Fruit fly (Drosophila melanogaster) whole organism, wandering third instar larva: ENCODE data around the gene CG13801.

Source experiments
- Abd-B ChIP-seq: fragments of >200 bp; optimal IDR thresholded peaks from 2 replicates; lab custom pipeline; 2017; ENCODE audit warnings: missing biosample characterization, missing genetic modification characterization
- CG32264 ChIP-seq: fragments of 200-800 bp; sonication (Bioruptor generic); optimal IDR thresholded peaks from 2 replicates; lab custom pipeline; 2016; ENCODE audit warnings: missing biosample characterization, missing genetic modification characterization
- CG9705 ChIP-seq: fragments of 200-800 bp; sonication (Bioruptor generic); optimal IDR thresholded peaks from 2 replicates; lab custom pipeline; 2018; ENCODE audit warnings: missing biosample characterization, mild to moderate bottlenecking, missing genetic modification characterization
- CrebA ChIP-seq: fragments of 200-800 bp; sonication (Bioruptor generic); optimal IDR thresholded peaks from 2 replicates; lab custom pipeline; 2016; ENCODE audit warnings: missing biosample characterization, mild to moderate bottlenecking, missing genetic modification characterization, borderline replicate concordance
- Dfd ChIP-seq: fragments of >200 bp; optimal IDR thresholded peaks from 2 replicates; lab custom pipeline; 2017; ENCODE audit warnings: missing biosample characterization, missing genetic modification characterization
- Dif ChIP-seq: fragments of 200-275, 200-300 bp; sonication (Bioruptor generic); optimal IDR thresholded peaks from 2 replicates; lab custom pipeline; 2018; ENCODE audit warnings: missing biosample characterization, missing genetic modification characterization; ENCODE audit not compliant: partially characterized antibody
- GATAd ChIP-seq: sonication (Bioruptor generic); optimal IDR thresholded peaks from 2 replicates; lab custom pipeline; 2016; ENCODE audit warnings: missing biosample characterization, missing genetic modification characterization
- HLH106 ChIP-seq: fragments of 200-800 bp; optimal IDR thresholded peaks from 3 replicates; lab custom pipeline; 2019; ENCODE audit warnings: missing biosample characterization, mild to moderate bottlenecking, missing genetic modification characterization, moderate library complexity
- Hnf4 ChIP-seq: fragments of 200-800 bp; sonication (Bioruptor generic); optimal IDR thresholded peaks from 2 replicates; lab custom pipeline; 2016; ENCODE audit warnings: missing biosample characterization, mild to moderate bottlenecking, missing genetic modification characterization
- Hr78 ChIP-seq: fragments of >200 bp; optimal IDR thresholded peaks from 2 replicates; lab custom pipeline; 2017; ENCODE audit warnings: missing biosample characterization, missing genetic modification characterization
- Hr83 ChIP-seq: fragments of 200-300 bp; sonication (Bioruptor generic); optimal IDR thresholded peaks from 2 replicates; lab custom pipeline; 2016; ENCODE audit warnings: missing biosample characterization, mild to moderate bottlenecking, missing genetic modification characterization, moderate library complexity; ENCODE audit not compliant: poor library complexity, severe bottlenecking
- Jra ChIP-seq: sonication (Bioruptor generic); optimal IDR thresholded peaks from 2 replicates; lab custom pipeline; 2016; ENCODE audit warnings: missing biosample characterization, missing genetic modification characterization
- Mio ChIP-seq: sonication (Bioruptor generic); optimal IDR thresholded peaks from 2 replicates; lab custom pipeline; 2016; ENCODE audit warnings: missing biosample characterization, missing genetic modification characterization
- Myc ChIP-seq: fragments of >200 bp; optimal IDR thresholded peaks from 2 replicates; lab custom pipeline; 2017
- N ChIP-seq: fragments of >200 bp; optimal IDR thresholded peaks from 2 replicates; lab custom pipeline; 2018; ENCODE audit warnings: missing biosample characterization, missing external identifiers, missing genetic modification characterization
- OdsH ChIP-seq: fragments of 200-800 bp; sonication (Bioruptor generic); optimal IDR thresholded peaks from 2 replicates; lab custom pipeline; 2016; ENCODE audit warnings: missing biosample characterization, mild to moderate bottlenecking, missing genetic modification characterization
- Rel ChIP-seq, 2 experiments: fragments of 200-800 bp; sonication (Bioruptor generic) in 1 of 2; optimal IDR thresholded peaks; 2 replicates in 1 of 2; 3 replicates in 1 of 2; lab custom pipeline; 2016 to 2019; ENCODE audit warnings: mild to moderate bottlenecking in 2 of 2, missing biosample characterization in 2 of 2, missing genetic modification characterization in 2 of 2, moderate library complexity in 1 of 2
- Sp1 ChIP-seq: fragments of 200-800 bp; sonication (Bioruptor generic); optimal IDR thresholded peaks from 3 replicates; lab custom pipeline; 2019; ENCODE audit warnings: missing biosample characterization, mild to moderate bottlenecking, missing genetic modification characterization, moderate library complexity
- Vsx2 ChIP-seq: fragments of 200-300, 225-300 bp; sonication (Bioruptor generic); optimal IDR thresholded peaks from 2 replicates; lab custom pipeline; 2018; ENCODE audit warnings: missing biosample characterization, missing genetic modification characterization; ENCODE audit not compliant: partially characterized antibody
- br ChIP-seq: fragments of 200-800 bp; sonication (Bioruptor generic); optimal IDR thresholded peaks from 2 replicates; lab custom pipeline; 2016; ENCODE audit warnings: missing biosample characterization, missing genetic modification characterization
- brk ChIP-seq: fragments of 200-800 bp; sonication (Bioruptor generic); optimal IDR thresholded peaks from 2 replicates; lab custom pipeline; 2016; ENCODE audit warnings: missing biosample characterization, mild to moderate bottlenecking, missing genetic modification characterization
- dl ChIP-seq, 2 experiments: fragments of 175-275, 200-275 bp in 1 of 2; fragments of 200-275 bp in 1 of 2; sonication (Bioruptor generic); optimal IDR thresholded peaks; lab custom pipeline; 2018; ENCODE audit warnings: mild to moderate bottlenecking in 2 of 2, missing biosample characterization in 2 of 2, missing genetic modification characterization in 2 of 2, moderate library complexity in 2 of 2; ENCODE audit not compliant: partially characterized antibody in 2 of 2, insufficient read depth in 1 of 2
- dmrt93B ChIP-seq: fragments of 200-800 bp; sonication (Bioruptor generic); optimal IDR thresholded peaks from 2 replicates; lab custom pipeline; 2018; ENCODE audit warnings: missing biosample characterization, mild to moderate bottlenecking, missing genetic modification characterization
- dsf ChIP-seq: sonication (Bioruptor generic); optimal IDR thresholded peaks from 2 replicates; lab custom pipeline; 2016; ENCODE audit warnings: missing biosample characterization, missing genetic modification characterization, borderline replicate concordance
- ey ChIP-seq: fragments of 200-800 bp; sonication (Bioruptor generic); optimal IDR thresholded peaks from 2 replicates; lab custom pipeline; 2016; ENCODE audit warnings: missing biosample characterization, missing genetic modification characterization
- foxo ChIP-seq, 2 experiments: fragments of 200-800 bp; sonication (Bioruptor generic); optimal IDR thresholded peaks; 2 replicates in 1 of 2; 3 replicates in 1 of 2; lab custom pipeline; 2016 to 2017; ENCODE audit warnings: missing biosample characterization in 2 of 2, missing genetic modification characterization in 2 of 2
- fru ChIP-seq: fragments of 200-800 bp; sonication (Bioruptor generic); optimal IDR thresholded peaks from 3 replicates; lab custom pipeline; 2016; ENCODE audit warnings: missing biosample characterization, mild to moderate bottlenecking, missing genetic modification characterization
- h ChIP-seq: fragments of 200-800 bp; sonication (Bioruptor generic); optimal IDR thresholded peaks from 3 replicates; lab custom pipeline; 2016; ENCODE audit warnings: missing biosample characterization, mild to moderate bottlenecking, missing genetic modification characterization
- jim ChIP-seq: fragments of 175-275, 200-325 bp; sonication (Bioruptor generic); optimal IDR thresholded peaks from 2 replicates; lab custom pipeline; 2016; ENCODE audit warnings: missing biosample characterization, mild to moderate bottlenecking, missing genetic modification characterization
- lola ChIP-seq: fragments of >200 bp; optimal IDR thresholded peaks from 2 replicates; lab custom pipeline; 2017; ENCODE audit warnings: missing biosample characterization, missing genetic modification characterization
- pan ChIP-seq: fragments of >200 bp; optimal IDR thresholded peaks from 2 replicates; lab custom pipeline; 2017
- psq ChIP-seq: fragments of 200-800 bp; sonication (Bioruptor generic); optimal IDR thresholded peaks from 3 replicates; lab custom pipeline; 2017; ENCODE audit warnings: missing biosample characterization, mild to moderate bottlenecking, missing genetic modification characterization, moderate library complexity
- rgr ChIP-seq: fragments of 200-800 bp; sonication (Bioruptor generic); optimal IDR thresholded peaks from 3 replicates; lab custom pipeline; 2016; ENCODE audit warnings: missing biosample characterization, mild to moderate bottlenecking, missing genetic modification characterization
- sage ChIP-seq: fragments of 200-800 bp; sonication (Bioruptor generic); optimal IDR thresholded peaks from 2 replicates; lab custom pipeline; 2016; ENCODE audit warnings: missing biosample characterization, mild to moderate bottlenecking, missing genetic modification characterization
- sv ChIP-seq: fragments of 200-800 bp; sonication (Bioruptor generic); optimal IDR thresholded peaks from 3 replicates; lab custom pipeline; 2016; ENCODE audit warnings: missing biosample characterization, missing genetic modification characterization
- tai ChIP-seq: sonication (Bioruptor generic); optimal IDR thresholded peaks from 2 replicates; lab custom pipeline; 2016; ENCODE audit warnings: missing biosample characterization, missing genetic modification characterization
- usp ChIP-seq: fragments of >200 bp; optimal IDR thresholded peaks from 2 replicates; lab custom pipeline; 2017; ENCODE audit warnings: missing biosample characterization, missing genetic modification characterization
- woc ChIP-seq: sonication (Bioruptor generic); optimal IDR thresholded peaks from 2 replicates; lab custom pipeline; 2016; ENCODE audit warnings: missing biosample characterization, mild to moderate bottlenecking, missing genetic modification characterization

CG13801 gene

dm6 chr3L:2373421-2374043 is 13.2 kb downstream of the CG13801 start, which contains the start of the genes mRpL23 and CG9004:
TSS of gene mRpL23 (minus strand) at chr3L:2373704.
TSS of gene CG9004 (plus strand) at chr3L:2373728.
- no peak for TF ChIP-seq N
- no peak for TF ChIP-seq lola
- peak; percentile 97 for TF ChIP-seq Dfd (GFP tag; lab: Kevin White, UChicago)
- peak; percentile 99 for TF ChIP-seq sv (GFP tag; lab: Kevin White, UChicago)
- TF ChIP-seq fru (GFP tag; lab: Kevin White, UChicago): peak; percentile 99
- TF ChIP-seq HLH106 (tag; lab: Kevin White, UChicago): peak; percentile 99
- TF ChIP-seq GATAd: peak; percentile 98
- TF ChIP-seq psq (GFP tag; lab: Kevin White, UChicago): peak; percentile 98
- TF ChIP-seq Rel (GFP tag; optimal IDR thresholded peaks at IDR 0.05; lab: Kevin White, UChicago): peak; percentile 87
- TF ChIP-seq Rel (tag; optimal IDR thresholded peaks at IDR 0.05; lab: Kevin White, UChicago): peak; percentile 91
- peak; percentile 99 for TF ChIP-seq ey (GFP tag; lab: Kevin White, UChicago)
- TF ChIP-seq Hr83 (GFP tag; lab: Kevin White, UChicago): peak; percentile 96
- peak; percentile 99 for TF ChIP-seq br (GFP tag; lab: Kevin White, UChicago)
- peak; percentile 91 for TF ChIP-seq jim (GFP tag; lab: Kevin White, UChicago)
- peak; percentile 99 for TF ChIP-seq Sp1 (GFP tag; lab: Kevin White, UChicago)
- no peak for TF ChIP-seq Abd-B (GFP tag; lab: Kevin White, UChicago)
- peak; percentile 97 for TF ChIP-seq dsf (GFP tag; lab: Kevin White, UChicago)
- TF ChIP-seq woc (GFP tag; lab: Kevin White, UChicago): peak; percentile 96
- no peak for TF ChIP-seq Dif (GFP tag; lab: Kevin White, UChicago)
- TF ChIP-seq Hr78 (GFP tag; lab: Kevin White, UChicago): no peak
- TF ChIP-seq Myc: peak; percentile 37
- no peak for TF ChIP-seq CrebA (GFP tag; lab: Kevin White, UChicago)
- peak; percentile 99 for TF ChIP-seq Hnf4 (GFP tag; lab: Kevin White, UChicago)
- TF ChIP-seq pan: no peak
- no peak for TF ChIP-seq usp (GFP tag; lab: Kevin White, UChicago)
- TF ChIP-seq rgr: peak; percentile 100
- peak; percentile 99 for TF ChIP-seq OdsH (GFP tag; lab: Kevin White, UChicago)
- no peak for TF ChIP-seq dl (GFP tag; optimal IDR thresholded peaks at IDR 0.05; lab: Kevin White, UChicago; ENCODE audit: insufficient read depth in 1 of 2, partially characterized antibody in 2 of 2)
- peak; percentile 98 for TF ChIP-seq CG9705
- peak; percentile 98 for TF ChIP-seq Jra (GFP tag; lab: Kevin White, UChicago)
- TF ChIP-seq dmrt93B: peak; percentile 99
- peak; percentile 100 for TF ChIP-seq h (GFP tag; lab: Kevin White, UChicago)
- TF ChIP-seq CG32264 (GFP tag; lab: Kevin White, UChicago): peak; percentile 97
- no peak for TF ChIP-seq tai (GFP tag; lab: Kevin White, UChicago)
- TF ChIP-seq foxo (GFP tag; optimal IDR thresholded peaks at IDR 0.05; lab: Kevin White, UChicago): peak; percentile 91 to 99
- no peak for TF ChIP-seq Vsx2 (GFP tag; lab: Kevin White, UChicago)
- peak; percentile 97 for TF ChIP-seq sage (GFP tag; lab: Kevin White, UChicago)
- peak; percentile 98 for TF ChIP-seq brk (GFP tag; lab: Kevin White, UChicago)
- TF ChIP-seq Mio: peak; percentile 92

- TF ChIP-seq woc (GFP tag; lab: Kevin White, UChicago): no peak
- no peak for TF ChIP-seq Hr78 (GFP tag; lab: Kevin White, UChicago)
- no peak for TF ChIP-seq GATAd
- TF ChIP-seq dmrt93B: no peak
- no peak for TF ChIP-seq ey (GFP tag; lab: Kevin White, UChicago)
- no peak for TF ChIP-seq tai (GFP tag; lab: Kevin White, UChicago)
- no peak for TF ChIP-seq sv (GFP tag; lab: Kevin White, UChicago)
- no peak for TF ChIP-seq dsf (GFP tag; lab: Kevin White, UChicago)
- TF ChIP-seq Vsx2 (GFP tag; lab: Kevin White, UChicago): no peak
- no peak for TF ChIP-seq fru (GFP tag; lab: Kevin White, UChicago)
- TF ChIP-seq psq (GFP tag; lab: Kevin White, UChicago): no peak
- peak in 1 of 2 experiments; percentile 30 for TF ChIP-seq foxo (GFP tag; optimal IDR thresholded peaks at IDR 0.05; lab: Kevin White, UChicago)
- no peak for TF ChIP-seq CrebA (GFP tag; lab: Kevin White, UChicago)
- TF ChIP-seq rgr: no peak
- TF ChIP-seq brk (GFP tag; lab: Kevin White, UChicago): no peak
- no peak for TF ChIP-seq Rel (GFP tag; optimal IDR thresholded peaks at IDR 0.05; lab: Kevin White, UChicago)
- peak; percentile 97 for TF ChIP-seq Rel (tag; optimal IDR thresholded peaks at IDR 0.05; lab: Kevin White, UChicago)
- TF ChIP-seq Hr83 (GFP tag; lab: Kevin White, UChicago): no peak
- TF ChIP-seq OdsH (GFP tag; lab: Kevin White, UChicago): no peak
- no peak for TF ChIP-seq dl (GFP tag; optimal IDR thresholded peaks at IDR 0.05; lab: Kevin White, UChicago; ENCODE audit: insufficient read depth in 1 of 2, partially characterized antibody in 2 of 2)
- no peak for TF ChIP-seq lola
- TF ChIP-seq Sp1 (GFP tag; lab: Kevin White, UChicago): no peak
- TF ChIP-seq N: no peak
- no peak for TF ChIP-seq HLH106 (tag; lab: Kevin White, UChicago)
- TF ChIP-seq Hnf4 (GFP tag; lab: Kevin White, UChicago): no peak
- TF ChIP-seq h (GFP tag; lab: Kevin White, UChicago): peak; percentile 15
- no peak for TF ChIP-seq jim (GFP tag; lab: Kevin White, UChicago)
- no peak for TF ChIP-seq pan
- TF ChIP-seq Jra (GFP tag; lab: Kevin White, UChicago): no peak
- peak; percentile 13 for TF ChIP-seq Myc
- peak; percentile 29 for TF ChIP-seq br (GFP tag; lab: Kevin White, UChicago)
- TF ChIP-seq CG9705: no peak
- no peak for TF ChIP-seq CG32264 (GFP tag; lab: Kevin White, UChicago)
These were observed 16.9 kb downstream of the CG13801 start, which contains the start of the genes CG15877 and Svil for dm6 chr3L:2377114-2377783. TSS of gene CG15877 (minus strand) at chr3L:2377556. TSS of gene Svil (plus strand) at chr3L:2377655.
